Worm (Caenorhabditis elegans): ENCODE measurements around the gene C30G12.6.

- TF ChIP-seq tra-4 (tag; optimal IDR thresholded peaks at IDR 0.05): no peak
- TF ChIP-seq flt-1 (GFP tag; IDR thresholded peaks at IDR 0.05): no peak
- no peak for TF ChIP-seq tbx-37 (GFP tag; conservative IDR thresholded peaks at IDR 0.05)
- no peak for TF ChIP-seq aly-1 (tag; optimal IDR thresholded peaks at IDR 0.05)
- TF ChIP-seq ama-1 (optimal IDR thresholded peaks at IDR 0.05): no peak
- TF ChIP-seq ceh-13 (GFP tag; optimal IDR thresholded peaks at IDR 0.05): no peak
- no peak for TF ChIP-seq tbx-11 (GFP tag; IDR thresholded peaks at IDR 0.05)
- no peak for TF ChIP-seq hnd-1 (tag; optimal IDR thresholded peaks at IDR 0.05)
- TF ChIP-seq pes-1 (GFP tag; IDR thresholded peaks at IDR 0.05): no peak
- no peak for TF ChIP-seq scrt-1 (GFP tag; IDR thresholded peaks at IDR 0.05)
- no peak for TF ChIP-seq hmbx-1 (tag; optimal IDR thresholded peaks at IDR 0.05)
Observed at ce11 chrII:7331224-7331623, 35.4 kb upstream of the C30G12.6 start, which contains the start of gene npax-1.
